Worm (Caenorhabditis elegans) whole organism, midembryonic: ENCODE data around the gene esyt-2.
A peak's percentile ranks its signal among the peaks of the same experiment; 100 is the strongest.

Experiments used
- T22C8.4 ChIP-seq: fragments of 200-800 bp; sonication (Bioruptor generic); IDR thresholded peaks from 2 replicates; pipeline ENCODE4 v1.3.6; 2022; ENCODE audit warnings: missing genetic modification characterization, missing compliant biosample characterization
- cog-1 ChIP-seq: sonication (generic microtip); optimal IDR thresholded peaks from 2 replicates; lab custom pipeline; 2016; ENCODE audit warnings: missing genetic modification characterization, missing compliant biosample characterization
- flt-1 ChIP-seq: fragments of 200-800 bp; sonication (Bioruptor generic); IDR thresholded peaks from 2 replicates; pipeline ENCODE4 v1.3.6; 2022; ENCODE audit warnings: missing genetic modification characterization, missing compliant biosample characterization
- klf-2 ChIP-seq: fragments of 200-800 bp; sonication (Bioruptor generic); conservative IDR thresholded peaks from 2 replicates; pipeline ENCODE4 v1.3.6; 2022; ENCODE audit warnings: missing genetic modification reagents, missing genetic modification characterization, missing compliant biosample characterization
- med-1 ChIP-seq: sonication (generic microtip); optimal IDR thresholded peaks from 2 replicates; lab custom pipeline; 2017; ENCODE audit warnings: missing genetic modification characterization, mild to moderate bottlenecking, missing compliant biosample characterization, antibody characterized with exemption, missing genetic modification reagents; ENCODE audit not compliant: insufficient read depth
- ref-1 ChIP-seq: fragments of 200-800 bp; sonication (Bioruptor generic); conservative IDR thresholded peaks from 2 replicates; pipeline ENCODE4 v1.3.6; 2022; ENCODE audit warnings: missing genetic modification reagents, missing genetic modification characterization, missing compliant biosample characterization
- tab-1 ChIP-seq: fragments of 200-800 bp; sonication (Bioruptor generic); IDR thresholded peaks from 2 replicates; pipeline ENCODE4 v1.3.6; 2022; ENCODE audit warnings: missing genetic modification characterization, missing compliant biosample characterization
- ztf-23 ChIP-seq: fragments of 200-800 bp; sonication (Bioruptor generic); IDR thresholded peaks from 2 replicates; pipeline ENCODE4 v1.3.6; 2022; ENCODE audit warnings: missing genetic modification reagents, missing genetic modification characterization, missing compliant biosample characterization
- ztf-29 ChIP-seq: fragments of 200-800 bp; sonication (Bioruptor generic); IDR thresholded peaks from 2 replicates; pipeline ENCODE4 v1.3.6; 2022; ENCODE audit warnings: missing genetic modification reagents, missing genetic modification characterization, missing compliant biosample characterization

The esyt-2 gene

ce11 chrIII:6207881-6208280 is 22.9 kb downstream of the esyt-2 start, which contains the start of gene C23G10.2:
C23G10.2 (plus strand) TSS chrIII:6208064.
- TF ChIP-seq klf-2 (no peak), ztf-23 (GFP tag; lab: Robert Waterston, UW) (no peak), cog-1 (tag; lab: Kevin White, UChicago) (no peak), T22C8.4 (no peak)

- TF ChIP-seq flt-1 (GFP tag; lab: Robert Waterston, UW), result no peak
- no peak for TF ChIP-seq ref-1 (GFP tag; lab: Robert Waterston, UW)
- no peak for TF ChIP-seq med-1 (GFP tag; lab: Kevin White, UChicago)
- TF ChIP-seq ztf-23 (GFP tag; lab: Robert Waterston, UW), result no peak
- TF ChIP-seq tab-1 (GFP tag; lab: Robert Waterston, UW), result no peak
- TF ChIP-seq klf-2, result no peak
- TF ChIP-seq ztf-29 (GFP tag; lab: Robert Waterston, UW), result no peak
- TF ChIP-seq cog-1 (tag; lab: Kevin White, UChicago), result no peak
- TF ChIP-seq T22C8.4, result no peak
Observed at ce11 chrIII:6207046-6207445, 23.7 kb downstream of the esyt-2 start.

- TF ChIP-seq ztf-23 (GFP tag; lab: Robert Waterston, UW), result no peak
- TF ChIP-seq cog-1 (tag; lab: Kevin White, UChicago), result no peak
- no peak for TF ChIP-seq tab-1 (GFP tag; lab: Robert Waterston, UW)
Observed at ce11 chrIII:6206161-6206853, 24.5 kb downstream of the esyt-2 start, which contains the start of the genes sna-3 and rps-3. sna-3 (minus strand) TSS chrIII:6206211. rps-3 (plus strand) TSS chrIII:6206803.

ce11 chrIII:6202440-6202839 is 28.3 kb downstream of the esyt-2 start:
- TF ChIP-seq ref-1 (GFP tag; lab: Robert Waterston, UW) (no peak), T22C8.4 (no peak), tab-1 (GFP tag; lab: Robert Waterston, UW) (no peak), flt-1 (GFP tag; lab: Robert Waterston, UW) (no peak), klf-2 (no peak), ztf-29 (GFP tag; lab: Robert Waterston, UW) (no peak), cog-1 (tag; lab: Kevin White, UChicago) (no peak), med-1 (GFP tag; lab: Kevin White, UChicago) (no peak)

ce11 chrIII:6201325-6201724 is 29.4 kb downstream of the esyt-2 start:
- no peak for TF ChIP-seq ztf-23 (GFP tag; lab: Robert Waterston, UW)
- no peak for TF ChIP-seq med-1 (GFP tag; lab: Kevin White, UChicago)
- TF ChIP-seq tab-1 (GFP tag; lab: Robert Waterston, UW), result no peak
- no peak for TF ChIP-seq ztf-29 (GFP tag; lab: Robert Waterston, UW)
- TF ChIP-seq ref-1 (GFP tag; lab: Robert Waterston, UW), result no peak

- TF ChIP-seq klf-2 (no peak), ztf-29 (GFP tag; lab: Robert Waterston, UW) (no peak), flt-1 (GFP tag; lab: Robert Waterston, UW) (no peak), cog-1 (tag; lab: Kevin White, UChicago) (no peak), ref-1 (GFP tag; lab: Robert Waterston, UW) (no peak), tab-1 (GFP tag; lab: Robert Waterston, UW) (no peak), med-1 (GFP tag; lab: Kevin White, UChicago) (no peak), ztf-23 (GFP tag; lab: Robert Waterston, UW) (peak; percentile 74), T22C8.4 (peak; percentile 76)
Observed at ce11 chrIII:6198378-6199234, 32.2 kb downstream of the esyt-2 start, which contains the start of the genes C23G10.7 and rpn-2. C23G10.7 (minus strand) TSS chrIII:6198414. rpn-2 (plus strand) TSS chrIII:6199184.

ce11 chrIII:6195718-6196117 is 35.1 kb downstream of the esyt-2 start:
- no peak for TF ChIP-seq ref-1 (GFP tag; lab: Robert Waterston, UW)
- TF ChIP-seq tab-1 (GFP tag; lab: Robert Waterston, UW), result no peak
- TF ChIP-seq med-1 (GFP tag; lab: Kevin White, UChicago), result no peak
- no peak for TF ChIP-seq ztf-29 (GFP tag; lab: Robert Waterston, UW)

ce11 chrIII:6194480-6194879 is 36.3 kb downstream of the esyt-2 start, which contains the start of gene ugt-66:
ugt-66 (minus strand) TSS chrIII:6194580.
- TF ChIP-seq tab-1 (GFP tag; lab: Robert Waterston, UW), result no peak
- no peak for TF ChIP-seq cog-1 (tag; lab: Kevin White, UChicago)
- no peak for TF ChIP-seq med-1 (GFP tag; lab: Kevin White, UChicago)
- no peak for TF ChIP-seq ref-1 (GFP tag; lab: Robert Waterston, UW)
- TF ChIP-seq ztf-23 (GFP tag; lab: Robert Waterston, UW), result no peak
- TF ChIP-seq T22C8.4, result no peak
- TF ChIP-seq flt-1 (GFP tag; lab: Robert Waterston, UW), result no peak
- TF ChIP-seq ztf-29 (GFP tag; lab: Robert Waterston, UW), result no peak
- no peak for TF ChIP-seq klf-2

ce11 chrIII:6190810-6191209 is 40.0 kb downstream of the esyt-2 start, which contains the start of gene C23G10.5:
C23G10.5 (plus strand) TSS chrIII:6191110.
- no peak for TF ChIP-seq ztf-23 (GFP tag; lab: Robert Waterston, UW)
- TF ChIP-seq cog-1 (tag; lab: Kevin White, UChicago), result no peak
- TF ChIP-seq T22C8.4, result no peak
- no peak for TF ChIP-seq ref-1 (GFP tag; lab: Robert Waterston, UW)
- no peak for TF ChIP-seq klf-2
- TF ChIP-seq med-1 (GFP tag; lab: Kevin White, UChicago), result no peak
- TF ChIP-seq tab-1 (GFP tag; lab: Robert Waterston, UW), result no peak
